Worm (Caenorhabditis elegans) whole organism, L4 larva: ENCODE results near the gene Y10G11A.1.

Source experiments
- D1046.2 ChIP-seq: fragments of 200-800 bp; sonication (Bioruptor generic); IDR thresholded peaks from 2 replicates; pipeline ENCODE4 v1.3.6; 2022; ENCODE audit warnings: missing genetic modification characterization, missing compliant biosample characterization
- F10B5.3 ChIP-seq: sonication (generic microtip); optimal IDR thresholded peaks from 2 replicates; lab custom pipeline; 2016; ENCODE audit warnings: mild to moderate bottlenecking, missing genetic modification characterization, missing compliant biosample characterization
- F26F4.8 ChIP-seq: fragments of 200-800 bp; sonication (Bioruptor generic); conservative IDR thresholded peaks from 2 replicates; pipeline ENCODE4 v1.3.6; 2022; ENCODE audit warnings: missing genetic modification characterization, missing compliant biosample characterization
- F37D6.2 ChIP-seq: sonication (generic microtip); optimal IDR thresholded peaks from 2 replicates; lab custom pipeline; 2016; ENCODE audit warnings: mild to moderate bottlenecking, missing genetic modification characterization, missing compliant biosample characterization
- F44E2.7 ChIP-seq: fragments of 200-800 bp; sonication (Bioruptor generic); IDR thresholded peaks from 2 replicates; pipeline ENCODE4 v2.1.2; 2022; ENCODE audit warnings: missing genetic modification characterization, missing compliant biosample characterization
- F49E8.2 ChIP-seq: sonication (generic microtip); optimal IDR thresholded peaks from 2 replicates; lab custom pipeline; 2016; ENCODE audit warnings: missing compliant biosample characterization, mild to moderate bottlenecking, missing genetic modification characterization, borderline replicate concordance
- R02D3.7 ChIP-seq: fragments of 150-350 bp; sonication (generic microtip); optimal IDR thresholded peaks from 3 replicates; lab custom pipeline; 2014; ENCODE audit warnings: missing biosample characterization, missing genetic modification characterization
- T20F7.1 ChIP-seq: fragments of 200-800 bp; sonication (Bioruptor generic); optimal IDR thresholded peaks from 2 replicates; lab custom pipeline; 2018; ENCODE audit warnings: mild to moderate bottlenecking, missing genetic modification characterization, missing compliant biosample characterization
- T26A8.4 ChIP-seq: fragments of 200-800 bp; sonication (Bioruptor generic); IDR thresholded peaks from 2 replicates; pipeline ENCODE4 v1.3.6; 2022; ENCODE audit warnings: missing genetic modification characterization, missing compliant biosample characterization
- Y105C5A.15 ChIP-seq: fragments of 200-800 bp; sonication (Bioruptor generic); IDR thresholded peaks from 2 replicates; pipeline ENCODE4 v1.3.6; 2022; ENCODE audit warnings: missing genetic modification characterization, missing compliant biosample characterization
- Y75B8A.6 ChIP-seq: fragments of 200-800 bp; sonication (Bioruptor generic); IDR thresholded peaks from 2 replicates; pipeline ENCODE4 v1.3.6; 2022; ENCODE audit warnings: missing genetic modification reagents, missing genetic modification characterization, missing compliant biosample characterization
- ZK337.2 ChIP-seq: fragments of 200-800 bp; sonication (Bioruptor generic); IDR thresholded peaks from 2 replicates; pipeline ENCODE4 v1.3.6; 2022; ENCODE audit warnings: missing genetic modification reagents, missing genetic modification characterization, missing compliant biosample characterization
- ama-1 ChIP-seq: fragments of 150-350 bp; optimal IDR thresholded peaks from 2 replicates; lab custom pipeline; 2014; ENCODE audit warnings: inconsistent platforms, mixed read lengths
- arid-1 ChIP-seq: fragments of 200-800 bp; sonication (Bioruptor generic); conservative IDR thresholded peaks from 2 replicates; pipeline ENCODE4 v1.3.6; 2022; ENCODE audit warnings: missing genetic modification reagents, missing genetic modification characterization, missing compliant biosample characterization
- ceh-20 ChIP-seq: fragments of 200-800 bp; sonication (Bioruptor generic); IDR thresholded peaks from 2 replicates; pipeline ENCODE4 v1.3.6; 2022; ENCODE audit warnings: missing genetic modification reagents, missing genetic modification characterization, missing compliant biosample characterization
- ceh-32 ChIP-seq: sonication (generic microtip); optimal IDR thresholded peaks from 2 replicates; lab custom pipeline; 2016; ENCODE audit warnings: mild to moderate bottlenecking, missing genetic modification characterization, missing compliant biosample characterization; ENCODE audit not compliant: poor library complexity
- ceh-44 ChIP-seq: fragments of 200-800 bp; sonication (Bioruptor generic); IDR thresholded peaks from 2 replicates; pipeline ENCODE4 v1.3.6; 2022; ENCODE audit warnings: missing genetic modification reagents, missing genetic modification characterization, missing compliant biosample characterization
- ceh-82 ChIP-seq: sonication (generic microtip); optimal IDR thresholded peaks from 2 replicates; lab custom pipeline; 2017; ENCODE audit warnings: missing biosample characterization, missing genetic modification characterization
- cey-2 ChIP-seq: sonication (generic microtip); optimal IDR thresholded peaks from 3 replicates; lab custom pipeline; 2017; ENCODE audit warnings: missing genetic modification characterization, mild to moderate bottlenecking, missing compliant biosample characterization, antibody characterized with exemption, borderline replicate concordance; ENCODE audit not compliant: insufficient read depth
- daf-19 ChIP-seq: fragments of 200-800 bp; sonication (Bioruptor generic); conservative IDR thresholded peaks from 2 replicates; pipeline ENCODE4 v1.3.6; 2022; ENCODE audit warnings: missing genetic modification characterization, missing compliant biosample characterization
- daf-8 ChIP-seq: fragments of 200-800 bp; sonication (Bioruptor generic); IDR thresholded peaks from 2 replicates; pipeline ENCODE4 v1.3.6; 2022; ENCODE audit warnings: missing genetic modification characterization, missing compliant biosample characterization
- dmd-6 ChIP-seq: fragments of 200-800 bp; sonication (Bioruptor generic); IDR thresholded peaks from 2 replicates; pipeline ENCODE4 v1.3.6; 2022; ENCODE audit warnings: missing genetic modification reagents, missing genetic modification characterization, missing compliant biosample characterization
- dpl-1 ChIP-seq: fragments of 150-350 bp; optimal IDR thresholded peaks from 2 replicates; lab custom pipeline; 2014; ENCODE audit warnings: missing biosample characterization, missing genetic modification reagents, missing genetic modification characterization
- duxl-1 ChIP-seq: sonication (generic microtip); optimal IDR thresholded peaks from 2 replicates; lab custom pipeline; 2016; ENCODE audit warnings: mild to moderate bottlenecking, missing genetic modification characterization, moderate library complexity, missing compliant biosample characterization; ENCODE audit not compliant: poor library complexity
- egl-27 ChIP-seq: sonication (generic microtip); optimal IDR thresholded peaks from 3 replicates; lab custom pipeline; 2017; ENCODE audit warnings: missing biosample characterization, missing genetic modification reagents, missing genetic modification characterization
- gei-8 ChIP-seq: fragments of 200-800 bp; sonication (Bioruptor generic); optimal IDR thresholded peaks from 2 replicates; lab custom pipeline; 2018; ENCODE audit warnings: mild to moderate bottlenecking, missing genetic modification characterization, missing compliant biosample characterization
- hlh-30 ChIP-seq: sonication (generic microtip); optimal IDR thresholded peaks from 2 replicates; lab custom pipeline; 2017; ENCODE audit warnings: antibody characterized with exemption, mild to moderate bottlenecking, missing genetic modification characterization, missing compliant biosample characterization; ENCODE audit not compliant: insufficient read depth
- lim-7 ChIP-seq: fragments of 200-800 bp; sonication (Bioruptor generic); IDR thresholded peaks from 2 replicates; pipeline ENCODE4 v1.3.6; 2022; ENCODE audit warnings: missing genetic modification characterization, missing compliant biosample characterization
- lin-1 ChIP-seq: fragments of 200-800 bp; sonication (Bioruptor generic); IDR thresholded peaks from 2 replicates; pipeline ENCODE4 v1.3.6; 2022; ENCODE audit warnings: missing genetic modification reagents, missing genetic modification characterization, missing compliant biosample characterization
- lin-29 ChIP-seq: fragments of 200-800 bp; sonication (Bioruptor generic); IDR thresholded peaks from 2 replicates; pipeline ENCODE4 v1.3.6; 2022; ENCODE audit warnings: missing genetic modification reagents, missing genetic modification characterization, missing compliant biosample characterization
- madf-5 ChIP-seq, 2 experiments: fragments of 200-800 bp; sonication (Bioruptor generic); IDR thresholded peaks; 2 replicates each; pipeline ENCODE4 v1.3.6; 2022; ENCODE audit warnings: missing compliant biosample characterization in 2 of 2, missing genetic modification characterization in 2 of 2
- madf-9 ChIP-seq: fragments of 200-800 bp; sonication (Bioruptor generic); conservative IDR thresholded peaks from 2 replicates; pipeline ENCODE4 v1.3.6; 2022; ENCODE audit warnings: missing genetic modification reagents, missing genetic modification characterization, missing compliant biosample characterization
- mdl-1 ChIP-seq, 2 experiments: fragments of 150-350 bp in 1 of 2; sonication (generic microtip) in 1 of 2; optimal IDR thresholded peaks; 2 replicates each; lab custom pipeline; 2014 to 2017; ENCODE audit warnings: missing biosample characterization in 2 of 2, missing genetic modification characterization in 2 of 2
- mes-2 ChIP-seq: sonication (generic microtip); optimal IDR thresholded peaks from 2 replicates; lab custom pipeline; 2016; ENCODE audit warnings: missing genotype, mild to moderate bottlenecking, missing genetic modification characterization, missing compliant biosample characterization; ENCODE audit not compliant: poor library complexity, severe bottlenecking
- mxl-2 ChIP-seq: fragments of 200-800 bp; sonication (Bioruptor generic); conservative IDR thresholded peaks from 2 replicates; pipeline ENCODE4 v1.3.6; 2022; ENCODE audit warnings: missing genetic modification reagents, missing genetic modification characterization, missing compliant biosample characterization
- mxl-3 ChIP-seq: fragments of 200-800 bp; sonication (Bioruptor generic); optimal IDR thresholded peaks from 2 replicates; lab custom pipeline; 2018; ENCODE audit warnings: mild to moderate bottlenecking, missing genetic modification characterization, missing compliant biosample characterization
- nhr-102 ChIP-seq: sonication (generic microtip); optimal IDR thresholded peaks from 2 replicates; lab custom pipeline; 2016; ENCODE audit warnings: mild to moderate bottlenecking, missing genetic modification characterization, moderate library complexity, missing compliant biosample characterization
- nhr-11 ChIP-seq: fragments of 150-350 bp; optimal IDR thresholded peaks from 2 replicates; lab custom pipeline; 2014; ENCODE audit warnings: missing biosample characterization, missing genetic modification characterization
- nhr-237 ChIP-seq: sonication (generic microtip); optimal IDR thresholded peaks from 2 replicates; lab custom pipeline; 2017; ENCODE audit warnings: missing biosample characterization, missing genetic modification characterization
- nhr-25 ChIP-seq: sonication (generic microtip); optimal IDR thresholded peaks from 2 replicates; lab custom pipeline; 2017; ENCODE audit warnings: missing genetic modification characterization, mild to moderate bottlenecking, missing compliant biosample characterization, antibody characterized with exemption, moderate library complexity, borderline replicate concordance; ENCODE audit not compliant: insufficient read depth
- nhr-42 ChIP-seq: fragments of 200-800 bp; sonication (Bioruptor generic); IDR thresholded peaks from 2 replicates; pipeline ENCODE4 v1.3.6; 2022; ENCODE audit warnings: missing genetic modification characterization, missing compliant biosample characterization
- nhr-77 ChIP-seq: fragments of 150-350 bp; optimal IDR thresholded peaks from 2 replicates; lab custom pipeline; 2014; ENCODE audit warnings: missing biosample characterization, missing genetic modification characterization
- pqm-1 ChIP-seq: sonication (generic microtip); optimal IDR thresholded peaks from 2 replicates; lab custom pipeline; 2017; ENCODE audit warnings: missing biosample characterization, missing genetic modification characterization
- skn-1 ChIP-seq: fragments of 150-350 bp; optimal IDR thresholded peaks from 2 replicates; lab custom pipeline; 2014; ENCODE audit warnings: missing biosample characterization, missing genetic modification characterization
- spr-1 ChIP-seq: sonication (generic microtip); optimal IDR thresholded peaks from 2 replicates; lab custom pipeline; 2016; ENCODE audit warnings: mild to moderate bottlenecking, missing genetic modification characterization, missing compliant biosample characterization
- tag-97 ChIP-seq: fragments of 200-800 bp; sonication (Bioruptor generic); IDR thresholded peaks from 2 replicates; pipeline ENCODE4 v1.3.6; 2022; ENCODE audit warnings: missing genetic modification characterization, missing compliant biosample characterization
- unc-130 ChIP-seq: sonication (generic microtip); optimal IDR thresholded peaks from 2 replicates; lab custom pipeline; 2016; ENCODE audit warnings: missing genetic modification reagents, missing genetic modification characterization, missing compliant biosample characterization
- vab-7 ChIP-seq: fragments of 200-800 bp; sonication (Bioruptor generic); IDR thresholded peaks from 2 replicates; pipeline ENCODE4 v1.3.6; 2022; ENCODE audit warnings: missing genetic modification reagents, missing genetic modification characterization, missing compliant biosample characterization
- zfp-2 ChIP-seq: sonication (generic microtip); optimal IDR thresholded peaks from 2 replicates; lab custom pipeline; 2016; ENCODE audit warnings: mild to moderate bottlenecking, missing genetic modification characterization, missing compliant biosample characterization
- ztf-11 ChIP-seq: fragments of 150-350 bp; optimal IDR thresholded peaks from 2 replicates; lab custom pipeline; 2014; ENCODE audit warnings: missing biosample characterization, missing genetic modification characterization

Gene Y10G11A.1

ce11 chrIV:16388136-16388635, 36.3 kb upstream of the Y10G11A.1 start:
- TF ChIP-seq ceh-32 (tag; lab: Kevin White, UChicago) (no peak), mxl-3 (no peak), mes-2 (tag; lab: Kevin White, UChicago) (peak; percentile 70), R02D3.7 (no peak), duxl-1 (peak; percentile 45), madf-5 (GFP tag; IDR thresholded peaks at IDR 0.05; lab: Robert Waterston, UW) (0 out of 4 replicates have a peak, but pooled peaks of 1 of the 2 experiments have one; percentile 45), spr-1 (tag; lab: Kevin White, UChicago) (peak; percentile 8), arid-1 (GFP tag; lab: Robert Waterston, UW) (0 out of 2 replicates have a peak, but pooled peaks have one; percentile 61), unc-130 (GFP tag; lab: Kevin White, UChicago) (no peak), nhr-11 (tag; lab: Kevin White, UChicago) (no peak), dmd-6 (GFP tag; lab: Robert Waterston, UW) (peak; percentile 42), F44E2.7 (GFP tag; lab: Robert Waterston, UW) (no peak), zfp-2 (tag; lab: Kevin White, UChicago) (no peak), D1046.2 (peak; percentile 86), F10B5.3 (tag; lab: Kevin White, UChicago) (no peak), daf-8 (no peak), gei-8 (GFP tag; lab: Kevin White, UChicago) (peak; percentile 35), nhr-42 (GFP tag; lab: Robert Waterston, UW) (0 out of 2 replicates have a peak, but pooled peaks have one; percentile 56), tag-97 (no peak), ztf-11 (no peak), F26F4.8 (GFP tag; lab: Robert Waterston, UW) (no peak), nhr-237 (tag; lab: Kevin White, UChicago) (no peak), lin-1 (no peak), mxl-2 (GFP tag; lab: Robert Waterston, UW) (no peak), ceh-44 (GFP tag; lab: Robert Waterston, UW) (no peak), mdl-1 (tag; optimal IDR thresholded peaks at IDR 0.05; lab: Kevin White, UChicago) (no peak), cey-2 (tag; lab: Kevin White, UChicago) (no peak), lim-7 (peak; percentile 73; the same call in 1 of the 2 replicates), lin-29 (GFP tag; lab: Robert Waterston, UW) (no peak), nhr-77 (tag; lab: Kevin White, UChicago) (no peak), daf-19 (GFP tag; lab: Robert Waterston, UW) (peak; percentile 63; the same call in 1 of the 2 replicates), pqm-1 (tag; lab: Kevin White, UChicago) (no peak), nhr-25 (tag; lab: Kevin White, UChicago) (peak; percentile 33), F49E8.2 (peak; percentile 32), ama-1 (lab: Kevin White, UChicago) (no peak), vab-7 (GFP tag; lab: Robert Waterston, UW) (peak; percentile 64; the same call in 1 of the 2 replicates), madf-9 (0 out of 2 replicates have a peak, but pooled peaks have one; percentile 29), ceh-82 (tag; lab: Kevin White, UChicago) (no peak), Y75B8A.6 (GFP tag; lab: Robert Waterston, UW) (no peak), nhr-102 (peak; percentile 25), hlh-30 (no peak), ZK337.2 (GFP tag; lab: Robert Waterston, UW) (no peak), dpl-1 (GFP tag; lab: Kevin White, UChicago) (no peak), F37D6.2 (tag; lab: Kevin White, UChicago) (no peak), ceh-20 (GFP tag; lab: Robert Waterston, UW) (no peak), T20F7.1 (no peak), egl-27 (tag; lab: Kevin White, UChicago) (no peak), T26A8.4 (GFP tag; lab: Robert Waterston, UW) (peak; percentile 50; the same call in 1 of the 2 replicates), Y105C5A.15 (0 out of 2 replicates have a peak, but pooled peaks have one; percentile 43), skn-1 (tag; lab: Kevin White, UChicago) (no peak)
